Fruit fly (Drosophila melanogaster): ENCODE results near the gene RNaseX25.
A peak's percentile ranks its signal among the peaks of the same experiment; 100 is the strongest.

Gene RNaseX25

DNA sequence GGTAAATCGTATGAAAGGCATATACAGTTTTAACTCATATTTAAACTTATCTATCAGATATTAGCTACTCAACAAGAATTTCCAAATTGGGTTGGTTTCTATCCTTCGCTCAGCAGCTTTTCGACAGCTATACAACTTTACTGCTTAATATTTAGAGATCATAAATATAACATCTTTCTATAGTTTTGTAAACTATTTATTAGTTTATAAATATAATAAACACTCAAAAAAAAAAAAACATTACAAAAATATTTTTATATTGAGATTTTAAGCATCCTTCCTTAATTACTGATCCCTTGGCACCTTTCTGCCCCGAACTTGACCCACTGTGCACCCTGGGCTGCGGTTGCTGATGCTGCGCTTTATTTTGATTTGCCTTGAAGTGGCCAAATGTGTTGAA is 17.4 kb upstream of the RNaseX25 start (continued):
- TF ChIP-seq org-1 (GFP tag; optimal IDR thresholded peaks at IDR 0.05) (no peak), D19A (tag; optimal IDR thresholded peaks at IDR 0.05) (peak; percentile 47), Gsc (GFP tag; IDR thresholded peaks at IDR 0.05) (no peak), toy (GFP tag; IDR thresholded peaks at IDR 0.05) (no peak), tgo (GFP tag; IDR thresholded peaks at IDR 0.05) (no peak), CG14667 (GFP tag; IDR thresholded peaks at IDR 0.05) (no peak), bbx (GFP tag; IDR thresholded peaks at IDR 0.05; ENCODE audit: partially characterized antibody) (no peak), Bteb2 (GFP tag; optimal IDR thresholded peaks at IDR 0.05) (no peak), kah (GFP tag; optimal IDR thresholded peaks at IDR 0.05) (no peak), E2f1 (GFP tag; IDR thresholded peaks at IDR 0.05) (no peak), CG4730 (GFP tag; IDR thresholded peaks at IDR 0.05) (no peak), CG10543 (GFP tag; optimal IDR thresholded peaks at IDR 0.05) (no peak), CG9727 (GFP tag; optimal IDR thresholded peaks at IDR 0.05) (peak; percentile 63), Bgb (GFP tag; IDR thresholded peaks at IDR 0.05; ENCODE audit: partially characterized antibody) (no peak), Oaz (GFP tag; IDR thresholded peaks at IDR 0.05) (no peak), Meics (GFP tag; optimal IDR thresholded peaks at IDR 0.05) (no peak), tna (GFP tag; IDR thresholded peaks at IDR 0.05; ENCODE audit: partially characterized antibody) (no peak), seq (GFP tag; IDR thresholded peaks at IDR 0.05) (no peak), pnt (GFP tag; optimal IDR thresholded peaks at IDR 0.05) (no peak), CG13123 (GFP tag; optimal IDR thresholded peaks at IDR 0.05) (no peak), CG9876 (GFP tag; optimal IDR thresholded peaks at IDR 0.05) (no peak), CG15601 (tag; optimal IDR thresholded peaks at IDR 0.05) (no peak), wdn (GFP tag; IDR thresholded peaks at IDR 0.05) (no peak), pan (optimal IDR thresholded peaks at IDR 0.05) (no peak), pan (GFP tag; optimal IDR thresholded peaks at IDR 0.05 in 1 of 2, IDR thresholded peaks at IDR 0.05 in 1 of 2) (no peak), Atf3 (GFP tag; optimal IDR thresholded peaks at IDR 0.05) (no peak), Chrac-16 (GFP tag; optimal IDR thresholded peaks at IDR 0.05) (no peak), CG17912 (GFP tag; optimal IDR thresholded peaks at IDR 0.05) (no peak), CG18011 (GFP tag; optimal IDR thresholded peaks at IDR 0.05) (no peak), CG8765 (GFP tag; IDR thresholded peaks at IDR 0.05) (peak; percentile 37; the same call in 1 of the 2 replicates), CG10366 (GFP tag; IDR thresholded peaks at IDR 0.05) (no peak), Hand (GFP tag; optimal IDR thresholded peaks at IDR 0.05) (no peak), CG17361 (GFP tag; IDR thresholded peaks at IDR 0.05) (peak; percentile 81), oc (tag; optimal IDR thresholded peaks at IDR 0.05) (no peak), hb (GFP tag; IDR thresholded peaks at IDR 0.05; ENCODE audit: partially characterized antibody) (no peak), CG10267 (tag; optimal IDR thresholded peaks at IDR 0.05) (peak; percentile 37), bsh (GFP tag; optimal IDR thresholded peaks at IDR 0.05) (peak in 1 of 2 experiments; percentile 37), Sin3A (optimal IDR thresholded peaks at IDR 0.05) (no peak), CG7987 (GFP tag; optimal IDR thresholded peaks at IDR 0.05) (no peak), Asciz (GFP tag; optimal IDR thresholded peaks at IDR 0.05) (peak; percentile 21), CG43689 (GFP tag; IDR thresholded peaks at IDR 0.05) (no peak), CG17186 (GFP tag; optimal IDR thresholded peaks at IDR 0.05) (no peak), CG32532 (GFP tag; IDR thresholded peaks at IDR 0.05) (no peak), sc (optimal IDR thresholded peaks at IDR 0.05) (no peak), sc (GFP tag; optimal IDR thresholded peaks at IDR 0.05) (no peak), tin (GFP tag; optimal IDR thresholded peaks at IDR 0.05) (peak; percentile 39), sna (GFP tag; IDR thresholded peaks at IDR 0.05; ENCODE audit: partially characterized antibody) (no peak), pum (GFP tag; optimal IDR thresholded peaks at IDR 0.05) (no peak), sd (tag; optimal IDR thresholded peaks at IDR 0.05) (no peak), CG33213 (GFP tag; optimal IDR thresholded peaks at IDR 0.05) (no peak), yki (optimal IDR thresholded peaks at IDR 0.05) (no peak), CG16863 (GFP tag; optimal IDR thresholded peaks at IDR 0.05) (no peak), Sox100B (GFP tag; optimal IDR thresholded peaks at IDR 0.05) (peak; percentile 60)

Data from whole organism, embryonic.